Worm (Caenorhabditis elegans): Measurements from ENCODE around the gene D1079.1.

D1079.1 gene

DNA sequence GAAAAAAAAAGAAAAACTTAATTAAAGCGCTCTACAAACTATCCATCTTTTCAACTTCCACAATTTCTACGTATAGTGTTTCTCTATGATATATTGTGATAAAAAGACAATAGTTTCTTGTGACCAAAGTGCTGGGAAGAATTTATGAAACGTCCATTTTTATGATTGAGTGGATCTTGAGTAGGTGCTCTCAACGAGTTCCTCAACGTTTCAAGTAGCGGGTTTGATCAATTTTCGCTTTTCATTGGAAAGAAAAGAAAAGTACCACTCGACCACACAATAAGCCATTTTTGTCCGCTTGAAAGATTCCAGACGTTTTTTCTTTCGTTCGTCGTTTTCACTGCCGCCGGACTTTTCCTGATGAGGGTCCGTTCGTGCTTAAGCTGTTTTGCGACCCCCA is 5.5 kb upstream of the D1079.1 start:
- TF ChIP-seq rec-8 (tag; optimal IDR thresholded peaks at IDR 0.05), result no peak
- TF ChIP-seq nhr-90 (tag; optimal IDR thresholded peaks at IDR 0.05), result no peak
- TF ChIP-seq ceh-27 (GFP tag; optimal IDR thresholded peaks at IDR 0.05), result peak; percentile 87
- TF ChIP-seq F22D6.2 (tag; optimal IDR thresholded peaks at IDR 0.05), result no peak

DNA sequence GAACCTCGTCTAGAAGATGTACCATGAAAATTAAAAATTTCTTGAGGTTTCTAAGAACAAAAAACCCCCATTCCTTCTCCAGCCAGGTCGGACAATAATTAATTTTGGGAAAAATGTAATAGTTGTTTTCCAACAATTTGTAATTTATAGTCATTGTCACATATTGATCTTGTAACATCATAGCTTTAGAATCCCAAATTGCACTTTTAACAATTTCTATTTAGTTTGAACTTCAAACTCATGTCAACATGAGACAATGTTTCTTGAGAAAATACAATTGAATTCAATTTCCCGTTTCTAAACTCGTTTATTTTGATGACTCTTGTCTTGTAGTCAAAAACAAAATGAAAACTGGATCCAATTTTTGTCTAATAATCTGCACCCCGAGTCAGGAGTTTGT is 2.7 kb upstream of the D1079.1 start:
- TF ChIP-seq ets-4 (GFP tag; optimal IDR thresholded peaks at IDR 0.05) (no peak), tbx-9 (tag; optimal IDR thresholded peaks at IDR 0.05; ENCODE audit: borderline replicate concordance) (no peak), nhr-90 (tag; optimal IDR thresholded peaks at IDR 0.05) (no peak), sdz-38 (tag; optimal IDR thresholded peaks at IDR 0.05) (no peak), let-526 (GFP tag; IDR thresholded peaks at IDR 0.05) (no peak), hlh-12 (tag; optimal IDR thresholded peaks at IDR 0.05) (no peak), lag-1 (GFP tag; IDR thresholded peaks at IDR 0.05) (no peak), nfya-1 (tag; optimal IDR thresholded peaks at IDR 0.05; ENCODE audit: borderline replicate concordance, insufficient read depth) (no peak), C17E4.6 (GFP tag; IDR thresholded peaks at IDR 0.05) (no peak), F23B12.7 (tag; optimal IDR thresholded peaks at IDR 0.05; ENCODE audit: insufficient read depth) (no peak), T26A5.8 (tag; optimal IDR thresholded peaks at IDR 0.05) (no peak), atf-7 (tag; optimal IDR thresholded peaks at IDR 0.05) (no peak), lin-26 (GFP tag; IDR thresholded peaks at IDR 0.05) (no peak), attf-5 (GFP tag; optimal IDR thresholded peaks at IDR 0.05) (no peak), F49E8.2 (tag; optimal IDR thresholded peaks at IDR 0.05; ENCODE audit: insufficient read depth) (no peak), Y53G8AR.9 (GFP tag; conservative IDR thresholded peaks at IDR 0.05) (no peak), attf-6 (GFP tag; IDR thresholded peaks at IDR 0.05) (no peak), fkh-3 (tag; optimal IDR thresholded peaks at IDR 0.05) (no peak), gei-17 (GFP tag; optimal IDR thresholded peaks at IDR 0.05) (no peak)

DNA sequence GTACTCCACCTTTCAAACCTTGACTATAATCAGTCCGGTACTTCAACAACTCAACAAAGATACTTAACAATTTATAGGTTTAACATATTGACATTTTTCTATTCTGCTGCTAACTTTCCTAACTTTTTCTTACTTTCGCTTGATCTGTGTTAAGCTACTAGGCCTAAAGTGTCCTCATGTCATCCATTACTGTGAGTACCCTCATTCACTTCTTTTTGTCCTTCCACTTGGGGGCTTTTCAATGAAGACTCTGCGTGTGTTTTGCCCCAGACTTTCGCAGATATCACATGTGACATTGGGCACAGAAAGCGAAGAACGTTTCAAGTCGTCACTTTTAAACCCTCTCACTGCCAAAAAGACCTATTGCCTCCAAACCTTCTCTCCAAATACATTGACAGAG is 1.8 kb downstream of the D1079.1 start:
- TF ChIP-seq let-607 (tag; optimal IDR thresholded peaks at IDR 0.05), result no peak
- TF ChIP-seq F55B11.4 (tag; optimal IDR thresholded peaks at IDR 0.05; ENCODE audit: borderline replicate concordance, insufficient read depth), result no peak
- TF ChIP-seq Y79H2A.3 (GFP tag; conservative IDR thresholded peaks at IDR 0.05), result no peak
- TF ChIP-seq rcor-1 (GFP tag; IDR thresholded peaks at IDR 0.05), result no peak
- no peak for TF ChIP-seq C06A6.2 (GFP tag; conservative IDR thresholded peaks at IDR 0.05)
- TF ChIP-seq gei-17 (GFP tag; optimal IDR thresholded peaks at IDR 0.05), result no peak
- no peak for TF ChIP-seq Y67H2A.10 (GFP tag; conservative IDR thresholded peaks at IDR 0.05)
- no peak for TF ChIP-seq ceh-100 (GFP tag; IDR thresholded peaks at IDR 0.05)
- TF ChIP-seq ztf-22 (GFP tag; optimal IDR thresholded peaks at IDR 0.05), result no peak
- TF ChIP-seq ceh-27 (GFP tag; optimal IDR thresholded peaks at IDR 0.05), result peak; percentile 55
- TF ChIP-seq lin-35 (GFP tag; optimal IDR thresholded peaks at IDR 0.05), result peak in 1 of 3 experiments; percentile 5
- no peak for TF ChIP-seq F22D6.2 (tag; optimal IDR thresholded peaks at IDR 0.05)
- no peak for TF ChIP-seq ekl-4 (GFP tag; IDR thresholded peaks at IDR 0.05)

DNA sequence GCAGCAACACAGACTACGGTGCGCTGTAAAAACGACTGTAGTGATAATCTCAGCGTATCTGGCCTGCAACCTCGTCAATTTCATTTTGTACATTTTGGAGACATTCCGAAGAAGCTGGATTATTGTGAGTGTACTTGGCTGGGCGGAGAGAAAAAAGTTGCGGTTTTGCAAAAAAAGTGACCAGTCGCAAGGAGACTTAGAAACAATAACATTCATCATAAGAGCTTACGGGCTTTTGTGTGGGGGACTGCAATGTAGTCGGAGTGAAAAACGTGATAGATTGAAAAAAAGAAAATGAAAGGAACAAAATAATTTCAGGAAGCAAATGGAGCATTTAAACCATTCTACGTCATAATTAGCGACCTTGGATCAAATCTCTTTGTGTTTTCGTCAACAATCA is 5.5 kb downstream of the D1079.1 start:
- TF ChIP-seq nhr-90 (tag; optimal IDR thresholded peaks at IDR 0.05), result no peak
- TF ChIP-seq sptf-2 (GFP tag; optimal IDR thresholded peaks at IDR 0.05), result no peak
- no peak for TF ChIP-seq pbrm-1 (GFP tag; IDR thresholded peaks at IDR 0.05)
- no peak for TF ChIP-seq ceh-79 (tag; optimal IDR thresholded peaks at IDR 0.05)

Measured in whole organism, young adult.